Fruit fly (Drosophila melanogaster) whole organism, embryonic: ENCODE measurements around the gene CG15922.

Experiments used
- Abd-B ChIP-seq: fragments of 200-800 bp; sonication (Bioruptor generic); optimal IDR thresholded peaks from 2 replicates; lab custom pipeline; 2018; ENCODE audit warnings: missing biosample characterization, mild to moderate bottlenecking, missing genetic modification characterization, moderate library complexity
- Ada2b ChIP-seq: fragments of 200-800 bp; sonication (Bioruptor generic); IDR thresholded peaks from 2 replicates; pipeline ENCODE4 v1.3.6; 2022; ENCODE audit warnings: missing biosample characterization, missing genetic modification characterization
- Atf6 ChIP-seq: fragments of 200-800 bp; sonication (Bioruptor generic); IDR thresholded peaks from 2 replicates; pipeline ENCODE4 v1.3.6; 2022; ENCODE audit warnings: missing biosample characterization, missing genetic modification characterization
- BEAF-32 ChIP-seq: fragments of 200-800 bp; sonication (Bioruptor generic); optimal IDR thresholded peaks from 3 replicates; lab custom pipeline; 2017; ENCODE audit warnings: missing biosample characterization, missing genetic modification characterization, mild to moderate bottlenecking, moderate library complexity, missing genetic modification reagents
- Bdp1 ChIP-seq: fragments of 200-800 bp; sonication (Bioruptor generic); optimal IDR thresholded peaks from 3 replicates; lab custom pipeline; 2016; ENCODE audit warnings: missing biosample characterization, missing genetic modification characterization
- Bgb ChIP-seq: fragments of 200-800 bp; sonication (Bioruptor generic); IDR thresholded peaks from 2 replicates; pipeline ENCODE4 v1.3.6; 2022; ENCODE audit warnings: missing biosample characterization, missing genetic modification characterization; ENCODE audit not compliant: partially characterized antibody
- CG10959 ChIP-seq: fragments of 200-800 bp; sonication (Bioruptor generic); IDR thresholded peaks from 2 replicates; pipeline ENCODE4 v1.3.6; 2022; ENCODE audit warnings: missing biosample characterization, missing genetic modification characterization
- CG11085 ChIP-seq: fragments of 200-800 bp; sonication (Bioruptor generic); IDR thresholded peaks from 2 replicates; pipeline ENCODE4 v1.3.6; 2022; ENCODE audit warnings: missing biosample characterization, missing genetic modification characterization
- CG12236 ChIP-seq: fragments of 200-800 bp; sonication (Bioruptor generic); optimal IDR thresholded peaks from 2 replicates; lab custom pipeline; 2016; ENCODE audit warnings: missing biosample characterization, missing genetic modification characterization
- CG13296 ChIP-seq: fragments of 200-800 bp; sonication (Bioruptor generic); optimal IDR thresholded peaks from 3 replicates; lab custom pipeline; 2018; ENCODE audit warnings: missing biosample characterization, mild to moderate bottlenecking, missing genetic modification characterization
- CG14441 ChIP-seq: fragments of 200-800 bp; sonication (Bioruptor generic); IDR thresholded peaks from 2 replicates; pipeline ENCODE4 v1.3.6; 2022; ENCODE audit warnings: missing biosample characterization, missing genetic modification characterization
- CG14860 ChIP-seq: fragments of 200-800 bp; sonication (Bioruptor generic); IDR thresholded peaks from 3 replicates; pipeline ENCODE4 v1.3.6; 2022; ENCODE audit warnings: missing biosample characterization, missing genetic modification characterization; ENCODE audit not compliant: partially characterized antibody
- CG15696 ChIP-seq: fragments of 200-800 bp; sonication (Bioruptor generic); optimal IDR thresholded peaks from 2 replicates; lab custom pipeline; 2019; ENCODE audit warnings: missing biosample characterization, mild to moderate bottlenecking, missing genetic modification characterization, moderate library complexity
- CG1603 ChIP-seq: fragments of 200-800 bp; sonication (Bioruptor generic); optimal IDR thresholded peaks from 2 replicates; lab custom pipeline; 2019; ENCODE audit warnings: missing biosample characterization, mild to moderate bottlenecking, missing genetic modification characterization, moderate library complexity
- CG2712 ChIP-seq: fragments of 200-800 bp; optimal IDR thresholded peaks from 3 replicates; lab custom pipeline; 2019; ENCODE audit warnings: missing biosample characterization, mild to moderate bottlenecking, missing genetic modification characterization, moderate library complexity
- CG32767 ChIP-seq: fragments of 200-800 bp; sonication (Bioruptor generic); IDR thresholded peaks from 2 replicates; pipeline ENCODE4 v1.3.6; 2022; ENCODE audit warnings: missing biosample characterization, missing genetic modification characterization
- CG34376 ChIP-seq: fragments of 200-800 bp; sonication (Bioruptor generic); optimal IDR thresholded peaks from 2 replicates; lab custom pipeline; 2018; ENCODE audit warnings: missing biosample characterization, mild to moderate bottlenecking, missing genetic modification characterization
- CG3995 ChIP-seq: fragments of 200-800 bp; sonication (Bioruptor generic); optimal IDR thresholded peaks from 3 replicates; lab custom pipeline; 2016; ENCODE audit warnings: missing biosample characterization, missing genetic modification characterization
- CG42726 ChIP-seq: fragments of 200-800 bp; sonication (Bioruptor generic); IDR thresholded peaks from 2 replicates; pipeline ENCODE4 v1.3.6; 2022; ENCODE audit warnings: missing biosample characterization, missing genetic modification characterization; ENCODE audit not compliant: partially characterized antibody
- CG4820 ChIP-seq: fragments of 200-800 bp; sonication (Bioruptor generic); optimal IDR thresholded peaks from 3 replicates; lab custom pipeline; 2016; ENCODE audit warnings: missing biosample characterization, missing genetic modification characterization
- CG6272 ChIP-seq: fragments of 200-800 bp; sonication (Bioruptor generic); IDR thresholded peaks from 2 replicates; pipeline ENCODE4 v1.3.6; 2022; ENCODE audit warnings: missing biosample characterization, missing genetic modification characterization
- CG6765 ChIP-seq: fragments of 200-800 bp; sonication (Bioruptor generic); optimal IDR thresholded peaks from 3 replicates; lab custom pipeline; 2017; ENCODE audit warnings: missing biosample characterization, mild to moderate bottlenecking, missing genetic modification characterization
- CG7556 ChIP-seq: fragments of 200-800 bp; sonication (Bioruptor generic); optimal IDR thresholded peaks from 2 replicates; lab custom pipeline; 2017; ENCODE audit warnings: missing biosample characterization, mild to moderate bottlenecking, missing genetic modification characterization
- CG8281 ChIP-seq: fragments of 200-800 bp; sonication (Bioruptor generic); optimal IDR thresholded peaks from 2 replicates; lab custom pipeline; 2018; ENCODE audit warnings: missing biosample characterization, mild to moderate bottlenecking, missing genetic modification characterization, moderate library complexity
- Chrac-16 ChIP-seq: fragments of 200-800 bp; sonication (Bioruptor generic); optimal IDR thresholded peaks from 3 replicates; lab custom pipeline; 2016; ENCODE audit warnings: missing biosample characterization, missing genetic modification characterization
- Deaf1 ChIP-seq: fragments of 200-800 bp; optimal IDR thresholded peaks from 3 replicates; lab custom pipeline; 2019; ENCODE audit warnings: missing biosample characterization, mild to moderate bottlenecking, missing genetic modification characterization, moderate library complexity
- Ets97D ChIP-seq: fragments of 200-800 bp; sonication (Bioruptor generic); optimal IDR thresholded peaks from 3 replicates; lab custom pipeline; 2016; ENCODE audit warnings: missing biosample characterization, missing genetic modification characterization
- Fer3 ChIP-seq: fragments of 200-800 bp; sonication (Bioruptor generic); optimal IDR thresholded peaks from 2 replicates; lab custom pipeline; 2018; ENCODE audit warnings: missing biosample characterization, mild to moderate bottlenecking, missing genetic modification characterization, moderate library complexity
- HLH54F ChIP-seq: fragments of 200-800 bp; sonication (Bioruptor generic); optimal IDR thresholded peaks from 3 replicates; lab custom pipeline; 2016; ENCODE audit warnings: missing biosample characterization, missing genetic modification characterization
- Nf-YC ChIP-seq: fragments of 200-800 bp; optimal IDR thresholded peaks from 3 replicates; lab custom pipeline; 2019; ENCODE audit warnings: missing biosample characterization, mild to moderate bottlenecking, missing genetic modification characterization, moderate library complexity
- NfI ChIP-seq: fragments of 200-800 bp; sonication (Bioruptor generic); optimal IDR thresholded peaks from 3 replicates; lab custom pipeline; 2018; ENCODE audit warnings: missing biosample characterization, mild to moderate bottlenecking, missing genetic modification characterization, moderate library complexity
- bigmax ChIP-seq: fragments of 200-800 bp; sonication (Bioruptor generic); optimal IDR thresholded peaks from 2 replicates; lab custom pipeline; 2018; ENCODE audit warnings: missing biosample characterization, mild to moderate bottlenecking, missing genetic modification characterization
- br ChIP-seq: fragments of >200 bp; optimal IDR thresholded peaks from 2 replicates; lab custom pipeline; 2017
- croc ChIP-seq: fragments of 200-800 bp; sonication (Bioruptor generic); conservative IDR thresholded peaks from 3 replicates; pipeline ENCODE4 v1.3.6; 2022; ENCODE audit warnings: missing biosample characterization, missing genetic modification characterization
- dysf ChIP-seq: fragments of 200-800 bp; sonication (Bioruptor generic); IDR thresholded peaks from 3 replicates; pipeline ENCODE4 v1.3.6; 2022; ENCODE audit warnings: missing biosample characterization, missing genetic modification characterization
- esg ChIP-seq: fragments of 200-800 bp; sonication (Bioruptor generic); conservative IDR thresholded peaks from 2 replicates; pipeline ENCODE4 v1.3.6; 2022; ENCODE audit warnings: missing biosample characterization, missing genetic modification characterization
- jing ChIP-seq: fragments of 200-800 bp; sonication (Bioruptor generic); optimal IDR thresholded peaks from 2 replicates; lab custom pipeline; 2018; ENCODE audit warnings: missing biosample characterization, mild to moderate bottlenecking, missing genetic modification characterization
- knrl ChIP-seq: fragments of 200-800 bp; sonication (Bioruptor generic); IDR thresholded peaks from 3 replicates; pipeline ENCODE4 v1.3.6; 2022; ENCODE audit warnings: missing biosample characterization, missing genetic modification characterization; ENCODE audit not compliant: partially characterized antibody
- lbe ChIP-seq: fragments of 200-800 bp; sonication (Bioruptor generic); optimal IDR thresholded peaks from 2 replicates; lab custom pipeline; 2016; ENCODE audit warnings: missing biosample characterization, mild to moderate bottlenecking, missing genetic modification characterization
- lola ChIP-seq, 3 experiments: fragments of >200 bp in 2 of 3; fragments of 200-800 bp in 1 of 3; sonication (Bioruptor generic) in 1 of 3; optimal IDR thresholded peaks; 2 replicates each; lab custom pipeline; 2017 to 2019; ENCODE audit warnings: missing biosample characterization in 3 of 3, missing genetic modification characterization in 3 of 3, mild to moderate bottlenecking in 1 of 3, moderate library complexity in 1 of 3
- mam ChIP-seq: fragments of 200-800 bp; sonication (Bioruptor generic); optimal IDR thresholded peaks from 3 replicates; lab custom pipeline; 2016; ENCODE audit warnings: missing biosample characterization, missing genetic modification characterization
- nmo ChIP-seq: fragments of 200-800 bp; sonication (Bioruptor generic); optimal IDR thresholded peaks from 2 replicates; lab custom pipeline; 2018; ENCODE audit warnings: missing biosample characterization, mild to moderate bottlenecking, missing genetic modification characterization, moderate library complexity
- oc ChIP-seq: fragments of 200-800 bp; sonication (Bioruptor generic); optimal IDR thresholded peaks from 2 replicates; lab custom pipeline; 2018; ENCODE audit warnings: missing biosample characterization, mild to moderate bottlenecking, missing genetic modification characterization, moderate library complexity
- odd ChIP-seq: fragments of 200-800 bp; sonication (Bioruptor generic); optimal IDR thresholded peaks from 2 replicates; lab custom pipeline; 2017; ENCODE audit warnings: missing biosample characterization, mild to moderate bottlenecking, missing genetic modification characterization
- prd ChIP-seq, 3 experiments: fragments of >200 bp in 2 of 3; fragments of 200-800 bp in 1 of 3; sonication (Bioruptor generic) in 1 of 3; optimal IDR thresholded peaks in 2 of 3; IDR thresholded peaks in 1 of 3; 2 replicates in 2 of 3; 3 replicates in 1 of 3; pipeline versions ENCODE4 v1.3.6 to Lab custom; 2017 to 2022; ENCODE audit warnings: missing biosample characterization in 1 of 3, missing genetic modification characterization in 1 of 3
- sima ChIP-seq: fragments of 200-800 bp; sonication (Bioruptor generic); optimal IDR thresholded peaks from 2 replicates; lab custom pipeline; 2016; ENCODE audit warnings: missing biosample characterization, missing genetic modification characterization
- slou ChIP-seq: fragments of 200-800 bp; sonication (Bioruptor generic); optimal IDR thresholded peaks from 3 replicates; lab custom pipeline; 2016; ENCODE audit warnings: missing biosample characterization, missing genetic modification characterization
- tup ChIP-seq: fragments of 200-800 bp; sonication (Bioruptor generic); optimal IDR thresholded peaks from 2 replicates; lab custom pipeline; 2016; ENCODE audit warnings: missing biosample characterization, mild to moderate bottlenecking, missing genetic modification characterization, moderate library complexity
- twi ChIP-seq: fragments of 200-800 bp; optimal IDR thresholded peaks from 2 replicates; lab custom pipeline; 2019; ENCODE audit warnings: missing biosample characterization, mild to moderate bottlenecking, missing genetic modification characterization, moderate library complexity
- yki ChIP-seq: fragments of >200 bp; optimal IDR thresholded peaks from 3 replicates; lab custom pipeline; 2018
- zen ChIP-seq: fragments of 200-800 bp; sonication (Bioruptor generic); optimal IDR thresholded peaks from 3 replicates; lab custom pipeline; 2018; ENCODE audit warnings: missing biosample characterization, mild to moderate bottlenecking, missing genetic modification characterization, moderate library complexity

Gene CG15922

dm6 chr3R:20555023-20555422, 5.1 kb downstream of the CG15922 start (continued):
- TF ChIP-seq odd (GFP tag; lab: Kevin White, UChicago) (no peak), Deaf1 (peak; percentile 44), BEAF-32 (GFP tag; lab: Kevin White, UChicago) (no peak), lbe (GFP tag; lab: Kevin White, UChicago) (peak; percentile 36), CG4820 (GFP tag; lab: Kevin White, UChicago) (peak; percentile 35), dysf (GFP tag; lab: Robert Waterston, UW) (peak; percentile 73), tup (GFP tag; lab: Kevin White, UChicago) (peak; percentile 11), CG8281 (tag; lab: Kevin White, UChicago) (peak; percentile 12), knrl (GFP tag; lab: Robert Waterston, UW) (no peak), twi (tag; lab: Kevin White, UChicago) (no peak), oc (tag; lab: Kevin White, UChicago) (no peak), bigmax (no peak), CG3995 (GFP tag; lab: Kevin White, UChicago) (no peak), jing (GFP tag; lab: Kevin White, UChicago) (no peak), croc (no peak; the same call in 2 of the 3 replicates), zen (no peak), CG42726 (GFP tag; lab: Robert Waterston, UW) (no peak), CG15696 (no peak), Ets97D (GFP tag; lab: Kevin White, UChicago) (no peak), esg (GFP tag; lab: Robert Waterston, UW) (peak; percentile 40), br (no peak), Nf-YC (tag; lab: Kevin White, UChicago) (peak; percentile 49), Ada2b (peak; percentile 72), Abd-B (GFP tag; lab: Kevin White, UChicago) (peak; percentile 20), CG13296 (peak; percentile 73), CG32767 (GFP tag; lab: Robert Waterston, UW) (no peak), CG14860 (no peak), CG6272 (no peak), prd (optimal IDR thresholded peaks at IDR 0.05; lab: Kevin White, UChicago) (no peak), prd (GFP tag; IDR thresholded peaks at IDR 0.05; lab: Robert Waterston, UW) (peak; percentile 64; the same call in 2 of the 3 replicates), CG11085 (GFP tag; lab: Robert Waterston, UW) (no peak), CG6765 (GFP tag; lab: Kevin White, UChicago) (peak; percentile 72), Fer3 (peak; percentile 80), sima (no peak), CG1603 (tag; lab: Kevin White, UChicago) (no peak), yki (no peak), Bdp1 (GFP tag; lab: Kevin White, UChicago) (no peak), Bgb (GFP tag; lab: Robert Waterston, UW) (no peak), NfI (GFP tag; lab: Kevin White, UChicago) (peak; percentile 2), lola (GFP tag; optimal IDR thresholded peaks at IDR 0.05; lab: Kevin White, UChicago) (no peak), CG12236 (GFP tag; lab: Kevin White, UChicago) (no peak), CG10959 (GFP tag; lab: Robert Waterston, UW) (no peak), CG7556 (GFP tag; lab: Kevin White, UChicago) (peak; percentile 27), CG14441 (GFP tag; lab: Robert Waterston, UW) (peak; percentile 57), CG34376 (GFP tag; lab: Kevin White, UChicago) (peak; percentile 45), nmo (GFP tag; lab: Kevin White, UChicago) (peak; percentile 64), slou (peak; percentile 14), HLH54F (no peak), CG2712 (tag; lab: Kevin White, UChicago) (peak; percentile 78), Chrac-16 (GFP tag; lab: Kevin White, UChicago) (no peak), mam (GFP tag; lab: Kevin White, UChicago) (peak; percentile 61), Atf6 (peak; percentile 78)
